Fruit fly (Drosophila melanogaster): ENCODE data around the gene hd.

DNA sequence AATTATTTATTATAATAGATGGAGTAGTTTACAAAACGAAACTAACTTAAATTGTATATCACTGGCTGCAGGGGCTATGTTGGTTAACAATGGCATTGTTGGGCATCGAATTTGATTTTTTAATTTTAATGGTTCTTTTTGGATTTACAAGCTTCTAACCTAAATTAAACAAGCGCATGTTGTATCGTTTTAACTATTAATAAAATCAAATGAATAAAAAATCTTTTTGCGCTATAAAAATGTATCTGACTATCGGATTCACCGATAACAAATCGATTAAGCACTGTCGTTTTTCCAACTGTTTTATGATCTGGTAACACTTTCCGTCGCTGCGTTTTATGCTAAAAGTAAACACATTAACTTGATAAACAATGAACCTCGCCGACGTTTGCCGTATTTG lies at the start of gene hd, which contains the start of gene CG14667:
- TF ChIP-seq eg (GFP tag; IDR thresholded peaks at IDR 0.05): no peak
- no peak for TF ChIP-seq CG11902 (GFP tag; optimal IDR thresholded peaks at IDR 0.05)
- no peak for TF ChIP-seq CG8319 (GFP tag; optimal IDR thresholded peaks at IDR 0.05)
- no peak for TF ChIP-seq CG8119 (GFP tag; IDR thresholded peaks at IDR 0.05)
- TF ChIP-seq Sox102F (GFP tag; optimal IDR thresholded peaks at IDR 0.05): no peak
